Fruit fly (Drosophila melanogaster): ENCODE results near the gene CG13101.
A peak's percentile ranks its signal among the peaks of the same experiment; 100 is the strongest.

The CG13101 gene

DNA sequence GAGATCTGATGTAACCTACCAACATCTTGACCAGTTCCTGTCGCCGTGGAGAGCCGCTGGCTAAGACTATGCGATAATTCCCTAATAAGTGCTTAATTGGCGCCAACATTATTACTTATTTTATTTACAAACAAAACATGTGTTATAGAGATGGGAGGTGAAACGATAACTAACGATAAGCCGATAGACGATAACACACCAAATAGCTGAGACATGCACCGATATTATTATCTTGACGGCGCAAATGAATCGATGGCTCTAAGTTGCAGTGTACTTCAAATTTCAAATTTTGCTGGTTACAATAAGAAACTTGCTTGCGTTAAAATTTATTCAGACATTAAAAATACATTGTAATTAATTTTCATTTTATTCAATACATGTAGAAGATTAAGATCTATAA lies 41.6 kb downstream of the CG13101 start, which contains the start of gene CG9515 (continued):
- TF ChIP-seq Smox (GFP tag; optimal IDR thresholded peaks at IDR 0.05) (no peak), CG10631 (GFP tag; optimal IDR thresholded peaks at IDR 0.05) (no peak), fkh (GFP tag; optimal IDR thresholded peaks at IDR 0.05) (peak; percentile 76), Eip78C (GFP tag) (peak; percentile 19), CG11762 (GFP tag; optimal IDR thresholded peaks at IDR 0.05; ENCODE audit: insufficient read depth) (no peak), CG6808 (GFP tag; optimal IDR thresholded peaks at IDR 0.05) (no peak), CG6854 (GFP tag; optimal IDR thresholded peaks at IDR 0.05) (no peak), Hr38 (GFP tag; optimal IDR thresholded peaks at IDR 0.05) (no peak), CG34406 (GFP tag; optimal IDR thresholded peaks at IDR 0.05) (no peak), vri (GFP tag; optimal IDR thresholded peaks at IDR 0.05) (peak; percentile 39), CG1621 (tag; optimal IDR thresholded peaks at IDR 0.05) (no peak), CG11902 (GFP tag; optimal IDR thresholded peaks at IDR 0.05) (no peak), CG6163 (GFP tag; IDR thresholded peaks at IDR 0.05) (no peak), Gug (GFP tag; IDR thresholded peaks at IDR 0.05) (no peak), Lpt (GFP tag; optimal IDR thresholded peaks at IDR 0.05) (no peak), Hr39 (GFP tag; optimal IDR thresholded peaks at IDR 0.05) (no peak), esn (GFP tag; optimal IDR thresholded peaks at IDR 0.05) (peak; percentile 23), achi (GFP tag; optimal IDR thresholded peaks at IDR 0.05) (no peak), svp (GFP tag) (peak; percentile 33), ss (GFP tag; optimal IDR thresholded peaks at IDR 0.05) (no peak), CG32006 (GFP tag; optimal IDR thresholded peaks at IDR 0.05) (no peak), pdm3 (GFP tag; optimal IDR thresholded peaks at IDR 0.05) (no peak), dsx (GFP tag; optimal IDR thresholded peaks at IDR 0.05; ENCODE audit: poor library complexity, severe bottlenecking) (no peak)

dm6 chr2L:8941736-8942337 lies 42.8 kb downstream of the CG13101 start, which contains the start of gene Argl:
Gene Argl (minus strand): TSS chr2L:8942105.
- TF ChIP-seq Met (GFP tag; optimal IDR thresholded peaks at IDR 0.05) (peak; percentile 18), Blimp-1 (GFP tag; optimal IDR thresholded peaks at IDR 0.05) (no peak), spab (GFP tag; optimal IDR thresholded peaks at IDR 0.05) (no peak), CG4318 (GFP tag; optimal IDR thresholded peaks at IDR 0.05) (no peak), topi (GFP tag; optimal IDR thresholded peaks at IDR 0.05) (peak; percentile 12), CG8632 (GFP tag; optimal IDR thresholded peaks at IDR 0.05) (peak; percentile 18), ss (GFP tag; optimal IDR thresholded peaks at IDR 0.05) (no peak), CG7368 (GFP tag; optimal IDR thresholded peaks at IDR 0.05) (no peak), CG10669 (GFP tag; optimal IDR thresholded peaks at IDR 0.05) (no peak), CG1621 (tag; optimal IDR thresholded peaks at IDR 0.05) (no peak), CG16779 (tag; optimal IDR thresholded peaks at IDR 0.05) (peak; percentile 12), CG11902 (GFP tag; optimal IDR thresholded peaks at IDR 0.05) (no peak), eg (GFP tag; IDR thresholded peaks at IDR 0.05) (peak; percentile 8; the same call in 1 of the 3 replicates), Hr39 (GFP tag; optimal IDR thresholded peaks at IDR 0.05) (no peak), vri (GFP tag; optimal IDR thresholded peaks at IDR 0.05) (peak; percentile 51), Hr4 (GFP tag; optimal IDR thresholded peaks at IDR 0.05) (peak; percentile 28), CG3032 (tag; optimal IDR thresholded peaks at IDR 0.05) (no peak), dsx (GFP tag; optimal IDR thresholded peaks at IDR 0.05; ENCODE audit: poor library complexity, severe bottlenecking) (no peak), fkh (GFP tag; optimal IDR thresholded peaks at IDR 0.05) (peak; percentile 20), Eip75B (GFP tag; optimal IDR thresholded peaks at IDR 0.05) (peak; percentile 36), CG8319 (GFP tag; optimal IDR thresholded peaks at IDR 0.05) (no peak), pdm3 (GFP tag; optimal IDR thresholded peaks at IDR 0.05) (peak; percentile 3), Ets96B (tag; optimal IDR thresholded peaks at IDR 0.05) (no peak), Gug (GFP tag; IDR thresholded peaks at IDR 0.05) (no peak), Eip93F (GFP tag; optimal IDR thresholded peaks at IDR 0.05) (no peak), Ets21C (GFP tag; optimal IDR thresholded peaks at IDR 0.05) (no peak), OdsH (GFP tag; optimal IDR thresholded peaks at IDR 0.05) (no peak), Sox14 (GFP tag; optimal IDR thresholded peaks at IDR 0.05) (no peak), CG3919 (GFP tag; optimal IDR thresholded peaks at IDR 0.05) (no peak), Sox102F (GFP tag; optimal IDR thresholded peaks at IDR 0.05) (no peak), fd59A (GFP tag; optimal IDR thresholded peaks at IDR 0.05) (no peak), svp (GFP tag) (peak; percentile 87), CG15336 (GFP tag; IDR thresholded peaks at IDR 0.05) (no peak), CG6792 (GFP tag; optimal IDR thresholded peaks at IDR 0.05) (no peak), acj6 (GFP tag; optimal IDR thresholded peaks at IDR 0.05) (no peak), CG6808 (GFP tag; optimal IDR thresholded peaks at IDR 0.05) (no peak), CG6163 (GFP tag; IDR thresholded peaks at IDR 0.05) (no peak), CG9139 (GFP tag; optimal IDR thresholded peaks at IDR 0.05) (no peak)

Data from whole organism, prepupa.